Worm (Caenorhabditis elegans): ENCODE measurements around the gene C04E7.1.

The C04E7.1 gene

DNA sequence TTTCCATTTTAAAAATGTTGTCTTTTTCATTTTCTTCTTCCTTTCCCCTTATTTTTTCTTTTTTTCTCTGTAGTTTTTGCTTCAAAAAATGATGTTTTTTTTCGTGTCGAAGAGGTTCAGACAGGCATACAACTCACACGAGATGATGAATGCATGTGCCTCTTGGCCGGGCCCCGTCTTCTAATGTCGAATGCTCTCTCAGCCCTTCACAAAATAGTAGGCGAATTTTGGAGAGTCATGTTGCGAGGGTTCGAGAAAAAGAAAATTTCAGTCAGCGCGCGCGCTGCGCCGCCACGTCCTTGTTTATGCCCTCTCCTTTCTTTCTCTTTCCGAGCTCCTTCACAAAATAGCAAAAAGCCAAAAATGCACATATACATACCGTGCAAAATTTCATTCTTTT is 33.9 kb upstream of the C04E7.1 start:
- peak; percentile 74 for TF ChIP-seq nhr-47 (tag; optimal IDR thresholded peaks at IDR 0.05)
- TF ChIP-seq ceh-8 (GFP tag; optimal IDR thresholded peaks at IDR 0.05): peak; percentile 40
- no peak for TF ChIP-seq unc-130 (tag; optimal IDR thresholded peaks at IDR 0.05)
- TF ChIP-seq lin-15B (tag; optimal IDR thresholded peaks at IDR 0.05): peak; percentile 19
- peak; percentile 94 for TF ChIP-seq lin-14 (GFP tag; optimal IDR thresholded peaks at IDR 0.05)
- peak; percentile 32 to 86 for TF ChIP-seq mdl-1 (tag; optimal IDR thresholded peaks at IDR 0.05)
- no peak for TF ChIP-seq nhr-85 (tag)
- TF ChIP-seq vab-15 (tag; optimal IDR thresholded peaks at IDR 0.05): no peak
- no peak for TF ChIP-seq ceh-63 (GFP tag; optimal IDR thresholded peaks at IDR 0.05)
- TF ChIP-seq zag-1 (tag; optimal IDR thresholded peaks at IDR 0.05): no peak
- no peak for TF ChIP-seq sox-4 (tag; optimal IDR thresholded peaks at IDR 0.05)
- no peak for TF ChIP-seq nhr-84 (tag; optimal IDR thresholded peaks at IDR 0.05)
- peak; percentile 46 for TF ChIP-seq jun-1 (tag; optimal IDR thresholded peaks at IDR 0.05)
- TF ChIP-seq nhr-19 (GFP tag; conservative IDR thresholded peaks at IDR 0.05): peak; percentile 31; the same call in 1 of the 2 replicates
- TF ChIP-seq pag-3 (tag; optimal IDR thresholded peaks at IDR 0.05; ENCODE audit: borderline replicate concordance, insufficient read depth): no peak
- no peak for TF ChIP-seq blmp-1 (tag; optimal IDR thresholded peaks at IDR 0.05)
- TF ChIP-seq isw-1 (GFP tag; IDR thresholded peaks at IDR 0.05): peak; percentile 62
- no peak for TF ChIP-seq pax-3 (tag; optimal IDR thresholded peaks at IDR 0.05)
- TF ChIP-seq ceh-88 (GFP tag; IDR thresholded peaks at IDR 0.05): 0 out of 2 replicates have a peak, but pooled peaks have one; percentile 32
- peak; percentile 62 for TF ChIP-seq rnt-1 (tag; optimal IDR thresholded peaks at IDR 0.05)
- TF ChIP-seq nhr-20 (tag; optimal IDR thresholded peaks at IDR 0.05): peak; percentile 22
- TF ChIP-seq nhr-28 (tag; optimal IDR thresholded peaks at IDR 0.05): no peak
- no peak for TF ChIP-seq lin-13 (GFP tag; optimal IDR thresholded peaks at IDR 0.05)
- TF ChIP-seq alr-1 (tag; optimal IDR thresholded peaks at IDR 0.05; ENCODE audit: borderline replicate concordance): no peak
- no peak for TF ChIP-seq grh-1 (GFP tag; IDR thresholded peaks at IDR 0.05)
- peak; percentile 32 to 54 for TF ChIP-seq efl-1 (optimal IDR thresholded peaks at IDR 0.05)
- no peak for TF ChIP-seq efl-1 (GFP tag; optimal IDR thresholded peaks at IDR 0.05 in 1 of 2)
- TF ChIP-seq nhr-76 (tag; optimal IDR thresholded peaks at IDR 0.05): no peak
- no peak for TF ChIP-seq zip-4 (GFP tag; optimal IDR thresholded peaks at IDR 0.05)
- TF ChIP-seq snu-23 (GFP tag; optimal IDR thresholded peaks at IDR 0.05): peak; percentile 54
- peak; percentile 84 for TF ChIP-seq fkh-8 (tag; optimal IDR thresholded peaks at IDR 0.05)
- peak; percentile 24 to 27 for TF ChIP-seq lin-35 (GFP tag; optimal IDR thresholded peaks at IDR 0.05)
- peak; percentile 40 for TF ChIP-seq xbp-1 (tag; optimal IDR thresholded peaks at IDR 0.05)
- no peak for TF ChIP-seq ceh-90 (tag; optimal IDR thresholded peaks at IDR 0.05)
- TF ChIP-seq unc-86 (tag; optimal IDR thresholded peaks at IDR 0.05): peak; percentile 62
- TF ChIP-seq egl-13 (tag; optimal IDR thresholded peaks at IDR 0.05): peak; percentile 0
- TF ChIP-seq dpl-1 (GFP tag; optimal IDR thresholded peaks at IDR 0.05): peak in 1 of 3 experiments; percentile 23
- no peak for TF ChIP-seq egl-27 (tag; optimal IDR thresholded peaks at IDR 0.05)
- TF ChIP-seq mab-9 (GFP tag; IDR thresholded peaks at IDR 0.05): no peak
- TF ChIP-seq unc-30 (tag; optimal IDR thresholded peaks at IDR 0.05): no peak
- no peak for TF ChIP-seq ztf-4 (tag; optimal IDR thresholded peaks at IDR 0.05)
- TF ChIP-seq nhr-71 (tag; optimal IDR thresholded peaks at IDR 0.05): peak; percentile 82
- TF ChIP-seq aly-2 (tag; optimal IDR thresholded peaks at IDR 0.05): no peak
- no peak for TF ChIP-seq mef-2 (tag; optimal IDR thresholded peaks at IDR 0.05)
- peak; percentile 37 for TF ChIP-seq dsc-1 (tag; optimal IDR thresholded peaks at IDR 0.05)
- TF ChIP-seq fkh-10 (GFP tag; optimal IDR thresholded peaks at IDR 0.05): peak; percentile 76
- TF ChIP-seq tbx-2 (tag; optimal IDR thresholded peaks at IDR 0.05): peak; percentile 44
- no peak for TF ChIP-seq C16A3.4 (tag; optimal IDR thresholded peaks at IDR 0.05)
- peak; percentile 66 for TF ChIP-seq swsn-7 (tag; optimal IDR thresholded peaks at IDR 0.05)
- peak; percentile 29 to 72 for TF ChIP-seq lsy-2 (tag; optimal IDR thresholded peaks at IDR 0.05)
- TF ChIP-seq fos-1 (tag; optimal IDR thresholded peaks at IDR 0.05): no peak
- TF ChIP-seq skn-1 (tag; optimal IDR thresholded peaks at IDR 0.05): peak; percentile 68
- peak in 2 of 3 experiments; percentile 29 to 73 for TF ChIP-seq ceh-82 (tag; optimal IDR thresholded peaks at IDR 0.05)
- peak; percentile 17 for TF ChIP-seq snpc-4 (tag; optimal IDR thresholded peaks at IDR 0.05)
